Fruit fly (Drosophila melanogaster) whole organism, embryonic: Measurements from ENCODE around the gene CG16852.
A peak's percentile ranks its signal among the peaks of the same experiment; 100 is the strongest.

Source experiments
- CG10959 ChIP-seq: fragments of 200-800 bp; sonication (Bioruptor generic); IDR thresholded peaks from 2 replicates; pipeline ENCODE4 v1.3.6; 2022; ENCODE audit warnings: missing biosample characterization, missing genetic modification characterization
- CG11093 ChIP-seq: fragments of 200-800 bp; sonication (Bioruptor generic); IDR thresholded peaks from 3 replicates; pipeline ENCODE4 v1.3.6; 2022; ENCODE audit warnings: missing biosample characterization, missing genetic modification characterization
- CG12744 ChIP-seq: fragments of 200-800 bp; sonication (Bioruptor generic); optimal IDR thresholded peaks from 2 replicates; lab custom pipeline; 2016; ENCODE audit warnings: missing biosample characterization, missing genetic modification characterization
- CG1647 ChIP-seq: fragments of 200-800 bp; sonication (Bioruptor generic); optimal IDR thresholded peaks from 3 replicates; lab custom pipeline; 2016; ENCODE audit warnings: missing biosample characterization, missing genetic modification characterization
- CG16813 ChIP-seq: fragments of 200-800 bp; sonication (Bioruptor generic); IDR thresholded peaks from 3 replicates; pipeline ENCODE4 v1.3.6; 2022; ENCODE audit warnings: missing biosample characterization, missing genetic modification characterization; ENCODE audit not compliant: partially characterized antibody
- CG16863 ChIP-seq: fragments of 200-800 bp; sonication (Bioruptor generic); optimal IDR thresholded peaks from 3 replicates; lab custom pipeline; 2016; ENCODE audit warnings: missing biosample characterization, missing genetic modification characterization
- CG17802 ChIP-seq: fragments of 200-800 bp; sonication (Bioruptor generic); optimal IDR thresholded peaks from 2 replicates; lab custom pipeline; 2018; ENCODE audit warnings: missing biosample characterization, mild to moderate bottlenecking, missing genetic modification characterization, moderate library complexity
- CG33557 ChIP-seq: fragments of 200-800 bp; sonication (Bioruptor generic); optimal IDR thresholded peaks from 2 replicates; lab custom pipeline; 2019; ENCODE audit warnings: missing biosample characterization, mild to moderate bottlenecking, missing genetic modification characterization, moderate library complexity
- CG4360 ChIP-seq: fragments of 200-800 bp; sonication (Bioruptor generic); IDR thresholded peaks from 2 replicates; pipeline ENCODE4 v1.3.6; 2022; ENCODE audit warnings: missing biosample characterization, missing genetic modification characterization
- CG7928 ChIP-seq: fragments of 200-800 bp; sonication (Bioruptor generic); optimal IDR thresholded peaks from 2 replicates; lab custom pipeline; 2017; ENCODE audit warnings: missing biosample characterization, mild to moderate bottlenecking, missing genetic modification characterization
- CG7987 ChIP-seq: fragments of 200-800 bp; sonication (Bioruptor generic); optimal IDR thresholded peaks from 2 replicates; lab custom pipeline; 2018; ENCODE audit warnings: missing biosample characterization, mild to moderate bottlenecking, missing genetic modification characterization, moderate library complexity
- Dll ChIP-seq: fragments of 200-800 bp; sonication (Bioruptor generic); IDR thresholded peaks from 4 replicates; pipeline ENCODE4 v1.3.6; 2022; ENCODE audit warnings: missing biosample characterization, missing genetic modification characterization; ENCODE audit not compliant: partially characterized antibody
- Doc2 ChIP-seq: fragments of 200-800 bp; sonication (Bioruptor generic); IDR thresholded peaks from 2 replicates; pipeline ENCODE4 v1.3.6; 2022; ENCODE audit warnings: missing biosample characterization, missing genetic modification characterization
- Fer2 ChIP-seq: fragments of 200-800 bp; sonication (Bioruptor generic); optimal IDR thresholded peaks from 2 replicates; lab custom pipeline; 2018; ENCODE audit warnings: missing biosample characterization, mild to moderate bottlenecking, missing genetic modification characterization, moderate library complexity
- HLH4C ChIP-seq: fragments of 200-800 bp; sonication (Bioruptor generic); IDR thresholded peaks from 3 replicates; pipeline ENCODE4 v1.3.6; 2022; ENCODE audit warnings: missing biosample characterization, missing genetic modification characterization; ENCODE audit not compliant: partially characterized antibody
- Hand ChIP-seq: fragments of 200-800 bp; sonication (Bioruptor generic); optimal IDR thresholded peaks from 2 replicates; lab custom pipeline; 2017; ENCODE audit warnings: mild to moderate bottlenecking, missing biosample characterization, missing genetic modification reagents, missing genetic modification characterization
- Hmr ChIP-seq: fragments of 200-800 bp; sonication (Bioruptor generic); optimal IDR thresholded peaks from 3 replicates; lab custom pipeline; 2017; ENCODE audit warnings: mild to moderate bottlenecking, missing biosample characterization, missing genetic modification reagents, missing genetic modification characterization
- MTF-1 ChIP-seq: fragments of 200-800 bp; sonication (Bioruptor generic); optimal IDR thresholded peaks from 2 replicates; lab custom pipeline; 2018; ENCODE audit warnings: missing biosample characterization, mild to moderate bottlenecking, missing genetic modification characterization, borderline replicate concordance
- Med ChIP-seq: fragments of 200-800 bp; sonication (Bioruptor generic); peaks from one replicate; lab custom pipeline; 2016; ENCODE audit warnings: missing biosample characterization, missing genetic modification characterization, mild to moderate bottlenecking, inconsistent platforms, moderate library complexity
- Mes4 ChIP-seq: fragments of 200-800 bp; sonication (Bioruptor generic); optimal IDR thresholded peaks from 2 replicates; lab custom pipeline; 2016; ENCODE audit warnings: missing biosample characterization, missing genetic modification characterization
- Mrtf ChIP-seq: fragments of 200-800 bp; sonication (Bioruptor generic); IDR thresholded peaks from 3 replicates; pipeline ENCODE4 v1.3.6; 2022; ENCODE audit warnings: missing biosample characterization, missing genetic modification characterization
- Poxn ChIP-seq: fragments of 200-800 bp; sonication (Bioruptor generic); IDR thresholded peaks from 2 replicates; pipeline ENCODE4 v1.3.6; 2022; ENCODE audit warnings: missing biosample characterization, missing genetic modification characterization
- Scr ChIP-seq: fragments of 200-800 bp; sonication (Bioruptor generic); IDR thresholded peaks from 2 replicates; pipeline ENCODE4 v1.3.6; 2022; ENCODE audit warnings: missing biosample characterization, missing genetic modification characterization; ENCODE audit not compliant: partially characterized antibody
- Ssrp ChIP-seq: fragments of 200-800 bp; sonication (Bioruptor generic); optimal IDR thresholded peaks from 2 replicates; lab custom pipeline; 2018; ENCODE audit warnings: missing biosample characterization, mild to moderate bottlenecking, missing genetic modification characterization, moderate library complexity
- bcd ChIP-seq: fragments of 200-800 bp; sonication (Bioruptor generic); optimal IDR thresholded peaks from 2 replicates; lab custom pipeline; 2017; ENCODE audit warnings: missing biosample characterization, mild to moderate bottlenecking, missing genetic modification characterization
- chn ChIP-seq: fragments of 200-800 bp; sonication (Bioruptor generic); optimal IDR thresholded peaks from 2 replicates; lab custom pipeline; 2016; ENCODE audit warnings: missing biosample characterization, missing genetic modification characterization
- da ChIP-seq: fragments of 200-800 bp; sonication (Bioruptor generic); optimal IDR thresholded peaks from 2 replicates; lab custom pipeline; 2016; ENCODE audit warnings: missing biosample characterization, missing genetic modification characterization
- dmrt99B ChIP-seq: fragments of 200-800 bp; sonication (Bioruptor generic); optimal IDR thresholded peaks from 2 replicates; lab custom pipeline; 2018; ENCODE audit warnings: missing biosample characterization, mild to moderate bottlenecking, missing genetic modification characterization, moderate library complexity
- fu2 ChIP-seq: fragments of 200-800 bp; sonication (Bioruptor generic); optimal IDR thresholded peaks from 2 replicates; lab custom pipeline; 2016; ENCODE audit warnings: missing biosample characterization, missing genetic modification characterization
- grau ChIP-seq: fragments of 200-800 bp; optimal IDR thresholded peaks from 3 replicates; lab custom pipeline; 2019; ENCODE audit warnings: missing biosample characterization, mild to moderate bottlenecking, missing genetic modification characterization, moderate library complexity
- insv ChIP-seq, 2 experiments: fragments of 200-800 bp; sonication (Bioruptor generic); optimal IDR thresholded peaks; 3 replicates each; lab custom pipeline; 2016 to 2018; ENCODE audit warnings: missing biosample characterization in 2 of 2, missing genetic modification characterization in 2 of 2
- kah ChIP-seq: fragments of 200-800 bp; sonication (Bioruptor generic); optimal IDR thresholded peaks from 2 replicates; lab custom pipeline; 2018; ENCODE audit warnings: missing biosample characterization, mild to moderate bottlenecking, missing genetic modification characterization
- klu ChIP-seq: fragments of 200-800 bp; sonication (Bioruptor generic); IDR thresholded peaks from 2 replicates; pipeline ENCODE4 v1.3.6; 2022; ENCODE audit warnings: missing biosample characterization, missing genetic modification characterization
- knrl ChIP-seq: fragments of 200-800 bp; sonication (Bioruptor generic); IDR thresholded peaks from 3 replicates; pipeline ENCODE4 v1.3.6; 2022; ENCODE audit warnings: missing biosample characterization, missing genetic modification characterization; ENCODE audit not compliant: partially characterized antibody
- luna ChIP-seq: fragments of 200-800 bp; sonication (Bioruptor generic); optimal IDR thresholded peaks from 2 replicates; lab custom pipeline; 2016; ENCODE audit warnings: missing biosample characterization, missing genetic modification characterization
- nom ChIP-seq: fragments of 200-800 bp; sonication (Bioruptor generic); optimal IDR thresholded peaks from 2 replicates; lab custom pipeline; 2017; ENCODE audit warnings: missing biosample characterization, missing genetic modification characterization, mild to moderate bottlenecking, moderate library complexity, missing genetic modification reagents
- onecut ChIP-seq: fragments of 200-800 bp; sonication (Bioruptor generic); IDR thresholded peaks from 2 replicates; pipeline ENCODE4 v1.3.6; 2022; ENCODE audit warnings: missing biosample characterization, missing genetic modification characterization
- pho ChIP-seq: fragments of 200-800 bp; sonication (Bioruptor generic); optimal IDR thresholded peaks from 2 replicates; lab custom pipeline; 2016; ENCODE audit warnings: missing biosample characterization, missing genetic modification characterization
- sc ChIP-seq, 3 experiments: fragments of >200 bp in 2 of 3; fragments of 200-800 bp in 1 of 3; sonication (Bioruptor generic) in 1 of 3; optimal IDR thresholded peaks; 2 replicates in 2 of 3; 3 replicates in 1 of 3; lab custom pipeline; 2017; ENCODE audit warnings: mild to moderate bottlenecking in 1 of 3, missing biosample characterization in 1 of 3, missing genetic modification characterization in 1 of 3, missing genetic modification reagents in 1 of 3
- sens ChIP-seq: fragments of 200-800 bp; sonication (Bioruptor generic); peaks from one replicate; lab custom pipeline; 2016; ENCODE audit warnings: missing biosample characterization, missing genetic modification characterization
- sens-2 ChIP-seq: fragments of 200-800 bp; sonication (Bioruptor generic); IDR thresholded peaks from 2 replicates; pipeline ENCODE4 v1.3.6; 2022; ENCODE audit warnings: missing biosample characterization, missing genetic modification characterization
- sim ChIP-seq: fragments of 200-800 bp; sonication (Bioruptor generic); IDR thresholded peaks from 2 replicates; pipeline ENCODE4 v1.3.6; 2022; ENCODE audit warnings: missing biosample characterization, missing genetic modification characterization
- sna ChIP-seq: fragments of 200-800 bp; sonication (Bioruptor generic); IDR thresholded peaks from 2 replicates; pipeline ENCODE4 v1.3.6; 2022; ENCODE audit warnings: missing biosample characterization, missing genetic modification characterization; ENCODE audit not compliant: partially characterized antibody
- tio ChIP-seq: fragments of 200-800 bp; sonication (Bioruptor generic); optimal IDR thresholded peaks from 2 replicates; lab custom pipeline; 2017; ENCODE audit warnings: missing biosample characterization, missing genetic modification characterization, inconsistent platforms
- tll ChIP-seq, 2 experiments: fragments of 200-800 bp in 1 of 2; fragments of >200 bp in 1 of 2; sonication (Bioruptor generic) in 1 of 2; optimal IDR thresholded peaks; 2 replicates each; lab custom pipeline; 2017 to 2019; ENCODE audit warnings: missing biosample characterization in 2 of 2, missing genetic modification characterization in 2 of 2, mild to moderate bottlenecking in 1 of 2, moderate library complexity in 1 of 2
- unc-4 ChIP-seq: fragments of 200-800 bp; sonication (Bioruptor generic); IDR thresholded peaks from 2 replicates; pipeline ENCODE4 v1.3.6; 2022; ENCODE audit warnings: missing biosample characterization, missing genetic modification characterization; ENCODE audit not compliant: partially characterized antibody
- vfl ChIP-seq: fragments of 200-800 bp; sonication (Bioruptor generic); optimal IDR thresholded peaks from 2 replicates; lab custom pipeline; 2016; ENCODE audit warnings: missing biosample characterization, missing genetic modification characterization

The CG16852 gene

dm6 chr2L:13513033-13513330 lies 27.6 kb upstream of the CG16852 start:
- TF ChIP-seq nom (GFP tag; lab: Kevin White, UChicago) (no peak), Mrtf (GFP tag; lab: Robert Waterston, UW) (no peak), klu (0 out of 2 replicates have a peak, but pooled peaks have one; percentile 8), da (no peak), pho (GFP tag; lab: Kevin White, UChicago) (no peak), sens (GFP tag; lab: Kevin White, UChicago) (peak; percentile 71), Dll (0 out of 4 replicates have a peak, but pooled peaks have one; percentile 49), CG4360 (GFP tag; lab: Robert Waterston, UW) (peak; percentile 95), chn (peak; percentile 34), sna (GFP tag; lab: Robert Waterston, UW) (no peak), unc-4 (0 out of 2 replicates have a peak, but pooled peaks have one; percentile 12), bcd (GFP tag; lab: Kevin White, UChicago) (no peak), Scr (0 out of 2 replicates have a peak, but pooled peaks have one; percentile 6), dmrt99B (tag; lab: Kevin White, UChicago) (no peak), vfl (no peak), luna (no peak), Med (GFP tag; lab: Kevin White, UChicago) (peak; percentile 76), CG10959 (0 out of 2 replicates have a peak, but pooled peaks have one; percentile 29), CG7987 (GFP tag; lab: Kevin White, UChicago) (no peak), knrl (GFP tag; lab: Robert Waterston, UW) (0 out of 3 replicates have a peak, but pooled peaks have one; percentile 7)

DNA sequence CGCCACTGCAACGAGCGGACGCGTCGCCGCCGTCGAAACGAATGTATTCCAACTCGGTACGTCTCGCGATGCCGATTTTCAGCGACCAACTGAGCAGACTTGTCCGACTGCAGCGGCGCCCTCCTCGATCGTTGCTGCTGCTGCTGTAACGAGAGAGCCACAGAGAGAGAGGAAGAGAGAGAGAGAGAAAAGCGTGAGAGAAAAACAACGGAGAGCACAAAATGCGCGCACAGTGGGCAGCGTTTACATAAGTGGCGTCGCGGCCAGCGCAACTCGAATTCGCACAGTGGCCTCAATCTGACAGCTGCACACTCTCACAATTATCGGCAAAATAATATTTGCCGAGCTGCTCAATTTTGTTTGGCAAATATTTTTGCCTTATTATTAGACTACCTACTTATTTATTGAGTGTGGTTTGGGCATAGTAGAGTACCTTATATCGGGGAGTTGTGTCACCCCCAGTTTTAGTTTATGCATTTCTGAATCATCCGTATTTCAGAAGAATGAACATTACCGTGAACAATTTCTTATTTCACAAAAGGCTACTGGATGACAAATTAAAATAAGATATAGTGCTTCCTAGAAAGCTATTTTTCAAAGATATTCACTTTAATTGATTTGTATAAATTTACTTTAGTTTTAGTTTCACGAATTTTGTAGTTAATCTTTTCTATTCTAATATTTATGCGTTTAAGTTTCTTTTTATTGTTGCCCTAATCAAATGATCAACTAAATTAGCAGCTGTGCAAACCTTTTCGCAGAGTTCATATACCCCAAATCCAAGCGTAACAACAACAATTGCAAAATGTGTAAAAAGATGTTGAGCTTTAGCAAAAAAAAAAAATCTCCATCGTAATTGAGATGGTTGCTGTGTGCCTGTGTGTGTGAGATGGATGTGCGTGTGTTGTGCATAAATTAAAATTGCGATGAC lies 27.0 kb upstream of the CG16852 start:
- no peak for TF ChIP-seq sc (optimal IDR thresholded peaks at IDR 0.05; lab: Kevin White, UChicago)
- no peak for TF ChIP-seq sc (GFP tag; optimal IDR thresholded peaks at IDR 0.05; lab: Kevin White, UChicago)
- TF ChIP-seq Ssrp, result peak; percentile 43
- TF ChIP-seq CG1647 (GFP tag; lab: Kevin White, UChicago), result no peak
- peak; percentile 14 for TF ChIP-seq CG33557 (GFP tag; lab: Kevin White, UChicago)
- TF ChIP-seq HLH4C (GFP tag; lab: Robert Waterston, UW), result 0 out of 3 replicates have a peak, but pooled peaks have one; percentile 44
- peak; percentile 69 for TF ChIP-seq CG16863 (GFP tag; lab: Kevin White, UChicago)
- TF ChIP-seq grau (tag; lab: Kevin White, UChicago), result peak; percentile 62
- peak; percentile 53 for TF ChIP-seq tio (GFP tag; lab: Kevin White, UChicago)
- TF ChIP-seq MTF-1 (GFP tag; lab: Kevin White, UChicago), result peak; percentile 35
- peak; percentile 2 for TF ChIP-seq CG17802 (tag; lab: Kevin White, UChicago)
- TF ChIP-seq onecut (GFP tag; lab: Robert Waterston, UW), result peak; percentile 62
- TF ChIP-seq Poxn (GFP tag; lab: Robert Waterston, UW), result peak; percentile 35; the same call in 1 of the 2 replicates
- TF ChIP-seq tll (GFP tag; optimal IDR thresholded peaks at IDR 0.05; lab: Kevin White, UChicago), result no peak
- TF ChIP-seq CG12744, result no peak
- TF ChIP-seq kah (GFP tag; lab: Kevin White, UChicago), result peak; percentile 23
- peak; percentile 58; the same call in 2 of the 3 replicates for TF ChIP-seq CG11093 (GFP tag; lab: Robert Waterston, UW)
- no peak for TF ChIP-seq insv (GFP tag; optimal IDR thresholded peaks at IDR 0.05; lab: Kevin White, UChicago)
- no peak for TF ChIP-seq CG4360 (GFP tag; lab: Robert Waterston, UW)
- TF ChIP-seq sens-2 (GFP tag; lab: Robert Waterston, UW), result no peak
- TF ChIP-seq CG7928 (GFP tag; lab: Kevin White, UChicago), result no peak
- TF ChIP-seq Hmr (GFP tag; lab: Kevin White, UChicago), result peak; percentile 47
- peak; percentile 23 for TF ChIP-seq Mes4 (GFP tag; lab: Kevin White, UChicago)
- TF ChIP-seq Doc2, result peak; percentile 34; the same call in 1 of the 2 replicates
- no peak for TF ChIP-seq CG16813 (GFP tag; lab: Robert Waterston, UW)
- no peak for TF ChIP-seq sim (GFP tag; lab: Robert Waterston, UW)
- no peak for TF ChIP-seq Hand (GFP tag; lab: Kevin White, UChicago)
- TF ChIP-seq Fer2, result peak; percentile 9
- TF ChIP-seq fu2, result peak; percentile 47
